Fruit fly (Drosophila melanogaster): ENCODE data around the gene Lsd-2.

The Lsd-2 gene

dm6 chrX:15123418-15123994 lies 47.5 kb upstream of the Lsd-2 start (continued):
- TF ChIP-seq H2.0 (GFP tag; IDR thresholded peaks at IDR 0.05), result no peak
- no peak for TF ChIP-seq chinmo (GFP tag; IDR thresholded peaks at IDR 0.05; ENCODE audit: partially characterized antibody)
- peak; percentile 37 for TF ChIP-seq CG2712 (tag; optimal IDR thresholded peaks at IDR 0.05)
- peak; percentile 29; the same call in 1 of the 2 replicates for TF ChIP-seq Drgx (GFP tag; IDR thresholded peaks at IDR 0.05)
- no peak for TF ChIP-seq CG13894 (tag; optimal IDR thresholded peaks at IDR 0.05)
- TF ChIP-seq Nf-YB (GFP tag; optimal IDR thresholded peaks at IDR 0.05), result no peak
- peak; percentile 27; the same call in 1 of the 2 replicates for TF ChIP-seq CG31441 (GFP tag; IDR thresholded peaks at IDR 0.05)
- TF ChIP-seq Sox102F (GFP tag; optimal IDR thresholded peaks at IDR 0.05), result peak; percentile 49
- TF ChIP-seq CG10209 (GFP tag; optimal IDR thresholded peaks at IDR 0.05), result no peak
- no peak for TF ChIP-seq cad (GFP tag; optimal IDR thresholded peaks at IDR 0.05)
- TF ChIP-seq sens (GFP tag), result no peak
- no peak for TF ChIP-seq slp2 (GFP tag; optimal IDR thresholded peaks at IDR 0.05)
- no peak for TF ChIP-seq CG43689 (GFP tag; IDR thresholded peaks at IDR 0.05)
- TF ChIP-seq Sry-β (GFP tag; optimal IDR thresholded peaks at IDR 0.05), result no peak
- TF ChIP-seq gem (tag; optimal IDR thresholded peaks at IDR 0.05), result peak; percentile 51
- peak; percentile 4 for TF ChIP-seq unpg (GFP tag; optimal IDR thresholded peaks at IDR 0.05)
- no peak for TF ChIP-seq ind (GFP tag; optimal IDR thresholded peaks at IDR 0.05)
- TF ChIP-seq dan (GFP tag; IDR thresholded peaks at IDR 0.05), result no peak
- TF ChIP-seq CG2202 (tag; optimal IDR thresholded peaks at IDR 0.05), result no peak
- no peak for TF ChIP-seq CG3163 (GFP tag; optimal IDR thresholded peaks at IDR 0.05)
- no peak for TF ChIP-seq otp (GFP tag; IDR thresholded peaks at IDR 0.05)
- TF ChIP-seq ab (GFP tag; optimal IDR thresholded peaks at IDR 0.05), result no peak
- TF ChIP-seq Ptx1 (GFP tag; IDR thresholded peaks at IDR 0.05), result 0 out of 2 replicates have a peak, but pooled peaks have one; percentile 13
- TF ChIP-seq btn (GFP tag; optimal IDR thresholded peaks at IDR 0.05), result no peak
- no peak for TF ChIP-seq Atf-2 (GFP tag; optimal IDR thresholded peaks at IDR 0.05)
- no peak for TF ChIP-seq bab2 (GFP tag; optimal IDR thresholded peaks at IDR 0.05)
- no peak for TF ChIP-seq so (GFP tag; IDR thresholded peaks at IDR 0.05)
- TF ChIP-seq B-H2 (GFP tag; optimal IDR thresholded peaks at IDR 0.05), result no peak
- TF ChIP-seq Neu2 (GFP tag; optimal IDR thresholded peaks at IDR 0.05; ENCODE audit: borderline replicate concordance), result no peak
- no peak for TF ChIP-seq sr (GFP tag; IDR thresholded peaks at IDR 0.05)
- TF ChIP-seq CG3995 (GFP tag; optimal IDR thresholded peaks at IDR 0.05), result no peak
- TF ChIP-seq CG14050 (GFP tag; IDR thresholded peaks at IDR 0.05), result no peak
- TF ChIP-seq CrebB (tag; optimal IDR thresholded peaks at IDR 0.05), result no peak
- TF ChIP-seq Ssrp (tag; optimal IDR thresholded peaks at IDR 0.05), result peak; percentile 40
- TF ChIP-seq Fer1 (GFP tag; optimal IDR thresholded peaks at IDR 0.05), result no peak
- no peak for TF ChIP-seq Hr3 (GFP tag; optimal IDR thresholded peaks at IDR 0.05)
- TF ChIP-seq CG10979 (tag; optimal IDR thresholded peaks at IDR 0.05), result peak; percentile 6
- TF ChIP-seq YL-1 (GFP tag; optimal IDR thresholded peaks at IDR 0.05), result no peak
- peak; percentile 39 for TF ChIP-seq CG2678 (tag; optimal IDR thresholded peaks at IDR 0.05)
- peak; percentile 62 for TF ChIP-seq CG11504 (tag; optimal IDR thresholded peaks at IDR 0.05)
- TF ChIP-seq Abd-B (GFP tag; optimal IDR thresholded peaks at IDR 0.05), result no peak
- TF ChIP-seq sug (tag; optimal IDR thresholded peaks at IDR 0.05), result no peak
- TF ChIP-seq CG7839 (tag; optimal IDR thresholded peaks at IDR 0.05), result peak; percentile 6
- TF ChIP-seq hbn (GFP tag; IDR thresholded peaks at IDR 0.05; ENCODE audit: partially characterized antibody), result no peak
- TF ChIP-seq hth (optimal IDR thresholded peaks at IDR 0.05), result no peak
- peak; percentile 8 for TF ChIP-seq Blimp-1 (GFP tag; optimal IDR thresholded peaks at IDR 0.05)
- no peak for TF ChIP-seq seq (GFP tag; IDR thresholded peaks at IDR 0.05)
- no peak for TF ChIP-seq dati (GFP tag; IDR thresholded peaks at IDR 0.05)
- no peak for TF ChIP-seq CG12236 (GFP tag; optimal IDR thresholded peaks at IDR 0.05)
- no peak for TF ChIP-seq CG2120 (GFP tag; optimal IDR thresholded peaks at IDR 0.05)
- no peak for TF ChIP-seq pan (optimal IDR thresholded peaks at IDR 0.05)
- TF ChIP-seq pan (GFP tag; optimal IDR thresholded peaks at IDR 0.05 in 1 of 2, IDR thresholded peaks at IDR 0.05 in 1 of 2), result no peak
